Fruit fly (Drosophila melanogaster) whole organism, embryonic: Measurements from ENCODE around the gene Pcyt1.

Experiments used
- Abd-B ChIP-seq: fragments of 200-800 bp; sonication (Bioruptor generic); optimal IDR thresholded peaks from 2 replicates; lab custom pipeline; 2018; ENCODE audit warnings: missing biosample characterization, mild to moderate bottlenecking, missing genetic modification characterization, moderate library complexity
- Bdp1 ChIP-seq: fragments of 200-800 bp; sonication (Bioruptor generic); optimal IDR thresholded peaks from 3 replicates; lab custom pipeline; 2016; ENCODE audit warnings: missing biosample characterization, missing genetic modification characterization
- Bteb2 ChIP-seq: fragments of 200-800 bp; sonication (Bioruptor generic); optimal IDR thresholded peaks from 2 replicates; lab custom pipeline; 2016; ENCODE audit warnings: missing biosample characterization, missing genetic modification characterization
- CG12236 ChIP-seq: fragments of 200-800 bp; sonication (Bioruptor generic); optimal IDR thresholded peaks from 2 replicates; lab custom pipeline; 2016; ENCODE audit warnings: missing biosample characterization, missing genetic modification characterization
- CG1233 ChIP-seq: fragments of 200-800 bp; sonication (Bioruptor generic); optimal IDR thresholded peaks from 4 replicates; lab custom pipeline; 2018; ENCODE audit warnings: missing biosample characterization, mild to moderate bottlenecking, missing genetic modification characterization
- CG14014 ChIP-seq: fragments of 200-800 bp; sonication (Bioruptor generic); IDR thresholded peaks from 2 replicates; pipeline ENCODE4 v1.3.6; 2022; ENCODE audit warnings: missing biosample characterization, missing genetic modification characterization
- CG1603 ChIP-seq: fragments of 200-800 bp; sonication (Bioruptor generic); optimal IDR thresholded peaks from 2 replicates; lab custom pipeline; 2019; ENCODE audit warnings: missing biosample characterization, mild to moderate bottlenecking, missing genetic modification characterization, moderate library complexity
- CG17361 ChIP-seq: fragments of 200-800 bp; sonication (Bioruptor generic); IDR thresholded peaks from 3 replicates; pipeline ENCODE4 v1.3.6; 2022; ENCODE audit warnings: missing biosample characterization, missing genetic modification characterization
- CG17612 ChIP-seq: fragments of 200-800 bp; sonication (Bioruptor generic); IDR thresholded peaks from 2 replicates; pipeline ENCODE4 v1.3.6; 2022; ENCODE audit warnings: missing biosample characterization, missing genetic modification characterization
- CG3065 ChIP-seq: fragments of 200-800 bp; sonication (Bioruptor generic); optimal IDR thresholded peaks from 2 replicates; lab custom pipeline; 2016; ENCODE audit warnings: missing biosample characterization, missing genetic modification characterization
- CG32767 ChIP-seq: fragments of 200-800 bp; sonication (Bioruptor generic); IDR thresholded peaks from 2 replicates; pipeline ENCODE4 v1.3.6; 2022; ENCODE audit warnings: missing biosample characterization, missing genetic modification characterization
- CG32772 ChIP-seq: fragments of 200-800 bp; sonication (Bioruptor generic); IDR thresholded peaks from 2 replicates; pipeline ENCODE4 v1.3.6; 2022; ENCODE audit warnings: missing biosample characterization, missing genetic modification characterization
- CG3847 ChIP-seq: fragments of 200-800 bp; sonication (Bioruptor generic); IDR thresholded peaks from 2 replicates; pipeline ENCODE4 v1.3.6; 2022; ENCODE audit warnings: missing biosample characterization, missing genetic modification characterization
- CG42726 ChIP-seq: fragments of 200-800 bp; sonication (Bioruptor generic); IDR thresholded peaks from 2 replicates; pipeline ENCODE4 v1.3.6; 2022; ENCODE audit warnings: missing biosample characterization, missing genetic modification characterization; ENCODE audit not compliant: partially characterized antibody
- CG4282 ChIP-seq: fragments of 200-800 bp; sonication (Bioruptor generic); optimal IDR thresholded peaks from 2 replicates; lab custom pipeline; 2016; ENCODE audit warnings: missing biosample characterization, missing genetic modification characterization
- CG7987 ChIP-seq: fragments of 200-800 bp; sonication (Bioruptor generic); optimal IDR thresholded peaks from 2 replicates; lab custom pipeline; 2018; ENCODE audit warnings: missing biosample characterization, mild to moderate bottlenecking, missing genetic modification characterization, moderate library complexity
- CG8089 ChIP-seq: fragments of 200-800 bp; sonication (Bioruptor generic); optimal IDR thresholded peaks from 3 replicates; lab custom pipeline; 2016; ENCODE audit warnings: missing biosample characterization, missing genetic modification characterization
- CG8290 ChIP-seq, 3 experiments: fragments of 200-800 bp; sonication (Bioruptor generic); optimal IDR thresholded peaks; 2 replicates each; lab custom pipeline; 2016 to 2019; ENCODE audit warnings: missing biosample characterization in 3 of 3, missing genetic modification characterization in 3 of 3, mild to moderate bottlenecking in 2 of 3, moderate library complexity in 1 of 3
- CG8944 ChIP-seq: fragments of 200-800 bp; sonication (Bioruptor generic); optimal IDR thresholded peaks from 3 replicates; lab custom pipeline; 2016; ENCODE audit warnings: missing biosample characterization, missing genetic modification characterization
- CG9932 ChIP-seq: fragments of 200-800 bp; sonication (Bioruptor generic); IDR thresholded peaks from 2 replicates; pipeline ENCODE4 v1.3.6; 2022; ENCODE audit warnings: missing biosample characterization, missing genetic modification characterization
- CHES-1-like ChIP-seq: fragments of 200-800 bp; sonication (Bioruptor generic); optimal IDR thresholded peaks from 2 replicates; lab custom pipeline; 2016; ENCODE audit warnings: missing biosample characterization, missing genetic modification characterization
- Fer1 ChIP-seq: fragments of 200-800 bp; sonication (Bioruptor generic); optimal IDR thresholded peaks from 2 replicates; lab custom pipeline; 2017; ENCODE audit warnings: missing biosample characterization, mild to moderate bottlenecking, missing genetic modification characterization
- Gsc ChIP-seq: fragments of 200-800 bp; sonication (Bioruptor generic); IDR thresholded peaks from 2 replicates; pipeline ENCODE4 v1.3.6; 2022; ENCODE audit warnings: missing biosample characterization, missing genetic modification characterization
- Hmr ChIP-seq: fragments of 200-800 bp; sonication (Bioruptor generic); optimal IDR thresholded peaks from 3 replicates; lab custom pipeline; 2017; ENCODE audit warnings: mild to moderate bottlenecking, missing biosample characterization, missing genetic modification reagents, missing genetic modification characterization
- Lhr ChIP-seq: fragments of 200-800 bp; sonication (Bioruptor generic); optimal IDR thresholded peaks from 3 replicates; lab custom pipeline; 2017; ENCODE audit warnings: mild to moderate bottlenecking, missing biosample characterization, missing genetic modification reagents, missing genetic modification characterization
- Lim3 ChIP-seq: fragments of 200-800 bp; sonication (Bioruptor generic); IDR thresholded peaks from 2 replicates; pipeline ENCODE4 v1.3.6; 2022; ENCODE audit warnings: missing biosample characterization, missing genetic modification characterization
- Nf-YA ChIP-seq: fragments of 200-800 bp; sonication (Bioruptor generic); IDR thresholded peaks from 2 replicates; pipeline ENCODE4 v1.3.6; 2022; ENCODE audit warnings: missing biosample characterization, missing genetic modification characterization
- Nf-YB ChIP-seq: fragments of 200-800 bp; sonication (Bioruptor generic); optimal IDR thresholded peaks from 3 replicates; lab custom pipeline; 2019; ENCODE audit warnings: missing biosample characterization, mild to moderate bottlenecking, missing genetic modification characterization, moderate library complexity
- Sin3A ChIP-seq: fragments of >200 bp; optimal IDR thresholded peaks from 2 replicates; lab custom pipeline; 2018
- Trl ChIP-seq, 3 experiments: fragments of >200 bp in 2 of 3; fragments of 200-800 bp in 1 of 3; sonication (Bioruptor generic) in 1 of 3; optimal IDR thresholded peaks; 2 replicates in 1 of 3; 3 replicates in 2 of 3; lab custom pipeline; 2016 to 2017; ENCODE audit warnings: missing biosample characterization in 1 of 3, missing genetic modification characterization in 1 of 3
- az2 ChIP-seq: fragments of 200-800 bp; sonication (Bioruptor generic); optimal IDR thresholded peaks from 3 replicates; lab custom pipeline; 2016; ENCODE audit warnings: missing biosample characterization, missing genetic modification characterization
- br ChIP-seq: fragments of >200 bp; optimal IDR thresholded peaks from 2 replicates; lab custom pipeline; 2017
- cg ChIP-seq: fragments of 200-800 bp; sonication (Bioruptor generic); optimal IDR thresholded peaks from 3 replicates; lab custom pipeline; 2019; ENCODE audit warnings: missing biosample characterization, mild to moderate bottlenecking, missing genetic modification characterization, moderate library complexity
- chinmo ChIP-seq: fragments of 200-800 bp; sonication (Bioruptor generic); IDR thresholded peaks from 4 replicates; pipeline ENCODE4 v1.3.6; 2022; ENCODE audit warnings: missing biosample characterization, missing genetic modification characterization; ENCODE audit not compliant: partially characterized antibody
- crol ChIP-seq: fragments of 200-800 bp; sonication (Bioruptor generic); IDR thresholded peaks from 2 replicates; pipeline ENCODE4 v1.3.6; 2022; ENCODE audit warnings: missing biosample characterization, missing genetic modification characterization
- danr ChIP-seq: fragments of 200-800 bp; sonication (Bioruptor generic); IDR thresholded peaks from 2 replicates; pipeline ENCODE4 v1.3.6; 2022; ENCODE audit warnings: missing biosample characterization, missing genetic modification characterization
- fu2 ChIP-seq: fragments of 200-800 bp; sonication (Bioruptor generic); optimal IDR thresholded peaks from 2 replicates; lab custom pipeline; 2016; ENCODE audit warnings: missing biosample characterization, missing genetic modification characterization
- grn ChIP-seq: fragments of 200-800 bp; sonication (Bioruptor generic); optimal IDR thresholded peaks from 3 replicates; lab custom pipeline; 2017; ENCODE audit warnings: missing biosample characterization, missing genetic modification characterization
- inv ChIP-seq: fragments of 200-800 bp; sonication (Bioruptor generic); IDR thresholded peaks from 2 replicates; pipeline ENCODE4 v1.3.6; 2022; ENCODE audit warnings: missing biosample characterization, missing genetic modification characterization; ENCODE audit not compliant: partially characterized antibody
- lola ChIP-seq, 3 experiments: fragments of >200 bp in 2 of 3; fragments of 200-800 bp in 1 of 3; sonication (Bioruptor generic) in 1 of 3; optimal IDR thresholded peaks; 2 replicates each; lab custom pipeline; 2017 to 2019; ENCODE audit warnings: missing biosample characterization in 3 of 3, missing genetic modification characterization in 3 of 3, mild to moderate bottlenecking in 1 of 3, moderate library complexity in 1 of 3
- p53 ChIP-seq: fragments of 200-800 bp; sonication (Bioruptor generic); optimal IDR thresholded peaks from 2 replicates; lab custom pipeline; 2016; ENCODE audit warnings: missing biosample characterization, missing genetic modification characterization
- pfk ChIP-seq: fragments of 200-800 bp; sonication (Bioruptor generic); optimal IDR thresholded peaks from 2 replicates; lab custom pipeline; 2018; ENCODE audit warnings: missing biosample characterization, mild to moderate bottlenecking, missing genetic modification characterization, moderate library complexity
- run ChIP-seq: fragments of 200-800 bp; sonication (Bioruptor generic); optimal IDR thresholded peaks from 3 replicates; lab custom pipeline; 2018; ENCODE audit warnings: missing biosample characterization, mild to moderate bottlenecking, missing genetic modification characterization
- stwl ChIP-seq: fragments of 200-800 bp; sonication (Bioruptor generic); optimal IDR thresholded peaks from 3 replicates; lab custom pipeline; 2018; ENCODE audit warnings: missing biosample characterization, mild to moderate bottlenecking, missing genetic modification characterization, moderate library complexity
- tx ChIP-seq: fragments of 200-800 bp; sonication (Bioruptor generic); optimal IDR thresholded peaks from 2 replicates; lab custom pipeline; 2016; ENCODE audit warnings: missing biosample characterization, missing genetic modification characterization

Gene Pcyt1

dm6 chr3L:1516631-1517273, 29.1 kb upstream of the Pcyt1 start, which contains the start of gene cue (continued):
- no peak for TF ChIP-seq CG8290 (GFP tag; optimal IDR thresholded peaks at IDR 0.05; lab: Kevin White, UChicago)
- TF ChIP-seq CG8290 (tag; optimal IDR thresholded peaks at IDR 0.05; lab: Kevin White, UChicago): peak in 1 of 2 experiments; percentile 14
- no peak for TF ChIP-seq Bdp1

- TF ChIP-seq Lim3 (GFP tag; lab: Robert Waterston, UW) (no peak), Nf-YA (GFP tag; lab: Robert Waterston, UW) (no peak), p53 (GFP tag; lab: Kevin White, UChicago) (peak; percentile 5), CG8089 (GFP tag; lab: Kevin White, UChicago) (peak; percentile 34), stwl (tag; lab: Kevin White, UChicago) (peak; percentile 40), Gsc (GFP tag; lab: Robert Waterston, UW) (no peak), CG7987 (GFP tag; lab: Kevin White, UChicago) (no peak), CG32772 (GFP tag; lab: Robert Waterston, UW) (0 out of 2 replicates have a peak, but pooled peaks have one; percentile 43), CG9932 (GFP tag; lab: Robert Waterston, UW) (peak; percentile 77), cg (GFP tag; lab: Kevin White, UChicago) (no peak), chinmo (peak; percentile 77; the same call in 3 of the 4 replicates), Bteb2 (GFP tag; lab: Kevin White, UChicago) (peak; percentile 32), CG17612 (GFP tag; lab: Robert Waterston, UW) (no peak), CG17361 (GFP tag; lab: Robert Waterston, UW) (no peak; the same call in 2 of the 3 replicates), danr (GFP tag; lab: Robert Waterston, UW) (peak; percentile 19; the same call in 1 of the 2 replicates), inv (GFP tag; lab: Robert Waterston, UW) (peak; percentile 69), Trl (optimal IDR thresholded peaks at IDR 0.05; lab: Kevin White, UChicago) (no peak), Trl (GFP tag; optimal IDR thresholded peaks at IDR 0.05; lab: Kevin White, UChicago) (peak; percentile 77), CG1603 (tag; lab: Kevin White, UChicago) (peak; percentile 79), Abd-B (peak; percentile 48), br (lab: Kevin White, UChicago) (no peak), CG1233 (peak; percentile 24), pfk (GFP tag; lab: Kevin White, UChicago) (peak; percentile 98), az2 (GFP tag; lab: Kevin White, UChicago) (peak; percentile 55), lola (GFP tag; optimal IDR thresholded peaks at IDR 0.05; lab: Kevin White, UChicago) (peak in 1 of 3 experiments; percentile 13), CG8944 (GFP tag; lab: Kevin White, UChicago) (peak; percentile 66), tx (GFP tag; lab: Kevin White, UChicago) (peak; percentile 69), Hmr (GFP tag; lab: Kevin White, UChicago) (peak; percentile 51), CG4282 (GFP tag; lab: Kevin White, UChicago) (peak; percentile 42), fu2 (GFP tag; lab: Kevin White, UChicago) (peak; percentile 70), CG14014 (GFP tag; lab: Robert Waterston, UW) (peak; percentile 57; the same call in 1 of the 2 replicates), CG42726 (GFP tag; lab: Robert Waterston, UW) (peak; percentile 83), Sin3A (lab: Kevin White, UChicago) (peak; percentile 96), Lhr (GFP tag; lab: Kevin White, UChicago) (peak; percentile 36), Nf-YB (GFP tag; lab: Kevin White, UChicago) (no peak), CG32767 (GFP tag; lab: Robert Waterston, UW) (0 out of 2 replicates have a peak, but pooled peaks have one; percentile 41), CG3847 (GFP tag; lab: Robert Waterston, UW) (peak; percentile 41), grn (GFP tag; lab: Kevin White, UChicago) (peak; percentile 46), Fer1 (GFP tag; lab: Kevin White, UChicago) (no peak), CG12236 (GFP tag; lab: Kevin White, UChicago) (peak; percentile 19), run (no peak), CG3065 (GFP tag; lab: Kevin White, UChicago) (peak; percentile 39), crol (GFP tag; lab: Robert Waterston, UW) (peak; percentile 31; the same call in 1 of the 2 replicates), CHES-1-like (GFP tag; lab: Kevin White, UChicago) (peak; percentile 52), Bdp1 (peak; percentile 50)
Measured at dm6 chr3L:1517274-1518047, 28.4 kb upstream of the Pcyt1 start.
